Fruit fly (Drosophila melanogaster) whole organism, embryonic: ENCODE results near the gene spirit.

ENCODE experiments used
- Asciz ChIP-seq: fragments of 200-800 bp; sonication (Bioruptor generic); optimal IDR thresholded peaks from 2 replicates; lab custom pipeline; 2017; ENCODE audit warnings: missing biosample characterization, mild to moderate bottlenecking, missing genetic modification characterization, missing genetic modification reagents
- CG10147 ChIP-seq: fragments of 200-800 bp; sonication (Bioruptor generic); optimal IDR thresholded peaks from 2 replicates; lab custom pipeline; 2019; ENCODE audit warnings: missing biosample characterization, mild to moderate bottlenecking, missing genetic modification characterization, moderate library complexity
- CG10209 ChIP-seq: fragments of 200-800 bp; sonication (Bioruptor generic); optimal IDR thresholded peaks from 3 replicates; lab custom pipeline; 2017; ENCODE audit warnings: missing biosample characterization, mild to moderate bottlenecking, missing genetic modification characterization, missing genetic modification reagents
- CG10274 ChIP-seq: fragments of 200-800 bp; sonication (Bioruptor generic); optimal IDR thresholded peaks from 3 replicates; lab custom pipeline; 2017; ENCODE audit warnings: missing biosample characterization, mild to moderate bottlenecking, missing genetic modification characterization
- CG12219 ChIP-seq: fragments of 200-800 bp; sonication (Bioruptor generic); optimal IDR thresholded peaks from 3 replicates; lab custom pipeline; 2018; ENCODE audit warnings: missing biosample characterization, mild to moderate bottlenecking, missing genetic modification characterization
- CG13287 ChIP-seq: fragments of 200-800 bp; sonication (Bioruptor generic); IDR thresholded peaks from 2 replicates; pipeline ENCODE4 v1.3.6; 2022; ENCODE audit warnings: missing biosample characterization, missing genetic modification characterization; ENCODE audit not compliant: partially characterized antibody
- CG13424 ChIP-seq: fragments of 200-800 bp; sonication (Bioruptor generic); optimal IDR thresholded peaks from 2 replicates; lab custom pipeline; 2019; ENCODE audit warnings: missing biosample characterization, mild to moderate bottlenecking, missing genetic modification characterization, moderate library complexity
- CG14014 ChIP-seq: fragments of 200-800 bp; sonication (Bioruptor generic); IDR thresholded peaks from 2 replicates; pipeline ENCODE4 v1.3.6; 2022; ENCODE audit warnings: missing biosample characterization, missing genetic modification characterization
- CG16863 ChIP-seq: fragments of 200-800 bp; sonication (Bioruptor generic); optimal IDR thresholded peaks from 3 replicates; lab custom pipeline; 2016; ENCODE audit warnings: missing biosample characterization, missing genetic modification characterization
- CG17186 ChIP-seq: fragments of 200-800 bp; sonication (Bioruptor generic); optimal IDR thresholded peaks from 3 replicates; lab custom pipeline; 2017; ENCODE audit warnings: missing biosample characterization, missing genetic modification reagents, missing genetic modification characterization
- CG1832 ChIP-seq: fragments of 200-800 bp; sonication (Bioruptor generic); optimal IDR thresholded peaks from 2 replicates; lab custom pipeline; 2017; ENCODE audit warnings: missing biosample characterization, mild to moderate bottlenecking, missing genetic modification characterization, inconsistent platforms
- CG18599 ChIP-seq: fragments of 200-800 bp; sonication (Bioruptor generic); optimal IDR thresholded peaks from 3 replicates; lab custom pipeline; 2017; ENCODE audit warnings: missing biosample characterization, missing genetic modification characterization, mild to moderate bottlenecking, moderate library complexity, missing genetic modification reagents
- CG2202 ChIP-seq: fragments of 200-800 bp; sonication (Bioruptor generic); optimal IDR thresholded peaks from 2 replicates; lab custom pipeline; 2018; ENCODE audit warnings: missing biosample characterization, mild to moderate bottlenecking, missing genetic modification characterization
- CG2678 ChIP-seq: fragments of 200-800 bp; sonication (Bioruptor generic); optimal IDR thresholded peaks from 3 replicates; lab custom pipeline; 2019; ENCODE audit warnings: missing biosample characterization, mild to moderate bottlenecking, missing genetic modification characterization, moderate library complexity
- CG30020 ChIP-seq: fragments of 200-800 bp; optimal IDR thresholded peaks from 2 replicates; lab custom pipeline; 2019; ENCODE audit warnings: missing biosample characterization, mild to moderate bottlenecking, missing genetic modification characterization, moderate library complexity
- CG4360 ChIP-seq: fragments of 200-800 bp; sonication (Bioruptor generic); IDR thresholded peaks from 2 replicates; pipeline ENCODE4 v1.3.6; 2022; ENCODE audit warnings: missing biosample characterization, missing genetic modification characterization
- CG4424 ChIP-seq: fragments of 200-800 bp; sonication (Bioruptor generic); optimal IDR thresholded peaks from 3 replicates; lab custom pipeline; 2016; ENCODE audit warnings: missing biosample characterization, missing genetic modification characterization
- CG7372 ChIP-seq: fragments of 200-800 bp; sonication (Bioruptor generic); IDR thresholded peaks from 2 replicates; pipeline ENCODE4 v1.3.6; 2022; ENCODE audit warnings: missing biosample characterization, missing genetic modification characterization
- CG7556 ChIP-seq: fragments of 200-800 bp; sonication (Bioruptor generic); optimal IDR thresholded peaks from 2 replicates; lab custom pipeline; 2017; ENCODE audit warnings: missing biosample characterization, mild to moderate bottlenecking, missing genetic modification characterization
- CG7987 ChIP-seq: fragments of 200-800 bp; sonication (Bioruptor generic); optimal IDR thresholded peaks from 2 replicates; lab custom pipeline; 2018; ENCODE audit warnings: missing biosample characterization, mild to moderate bottlenecking, missing genetic modification characterization, moderate library complexity
- CG8924 ChIP-seq: fragments of 200-800 bp; optimal IDR thresholded peaks from 3 replicates; lab custom pipeline; 2019; ENCODE audit warnings: missing biosample characterization, mild to moderate bottlenecking, missing genetic modification characterization, moderate library complexity
- CG9609 ChIP-seq: fragments of 200-800 bp; sonication (Bioruptor generic); optimal IDR thresholded peaks from 3 replicates; lab custom pipeline; 2016; ENCODE audit warnings: missing biosample characterization, missing genetic modification characterization
- CG9797 ChIP-seq: fragments of 200-800 bp; sonication (Bioruptor generic); optimal IDR thresholded peaks from 3 replicates; lab custom pipeline; 2018; ENCODE audit warnings: missing biosample characterization, mild to moderate bottlenecking, missing genetic modification characterization
- D ChIP-seq, 2 experiments: fragments of 200-800 bp in 1 of 2; fragments of >200 bp in 1 of 2; sonication (Bioruptor generic) in 1 of 2; optimal IDR thresholded peaks; 2 replicates in 1 of 2; 3 replicates in 1 of 2; lab custom pipeline; 2017; ENCODE audit warnings: mild to moderate bottlenecking in 1 of 2, missing biosample characterization in 1 of 2, missing genetic modification characterization in 1 of 2, missing genetic modification reagents in 1 of 2
- Deaf1 ChIP-seq: fragments of 200-800 bp; optimal IDR thresholded peaks from 3 replicates; lab custom pipeline; 2019; ENCODE audit warnings: missing biosample characterization, mild to moderate bottlenecking, missing genetic modification characterization, moderate library complexity
- Fer1 ChIP-seq: fragments of 200-800 bp; sonication (Bioruptor generic); optimal IDR thresholded peaks from 2 replicates; lab custom pipeline; 2017; ENCODE audit warnings: missing biosample characterization, mild to moderate bottlenecking, missing genetic modification characterization
- GATAe ChIP-seq: fragments of 200-800 bp; sonication (Bioruptor generic); conservative IDR thresholded peaks from 2 replicates; pipeline ENCODE4 v1.3.6; 2022; ENCODE audit warnings: missing biosample characterization, missing genetic modification characterization
- HmgZ ChIP-seq: fragments of 200-800 bp; sonication (Bioruptor generic); optimal IDR thresholded peaks from 2 replicates; lab custom pipeline; 2018; ENCODE audit warnings: missing biosample characterization, mild to moderate bottlenecking, missing genetic modification characterization
- Nf-YC ChIP-seq: fragments of 200-800 bp; optimal IDR thresholded peaks from 3 replicates; lab custom pipeline; 2019; ENCODE audit warnings: missing biosample characterization, mild to moderate bottlenecking, missing genetic modification characterization, moderate library complexity
- Oli ChIP-seq: fragments of 200-800 bp; sonication (Bioruptor generic); optimal IDR thresholded peaks from 2 replicates; lab custom pipeline; 2018; ENCODE audit warnings: missing biosample characterization, mild to moderate bottlenecking, missing genetic modification characterization, moderate library complexity
- Sin3A ChIP-seq: fragments of >200 bp; optimal IDR thresholded peaks from 2 replicates; lab custom pipeline; 2018
- Sry-δ ChIP-seq: fragments of 200-800 bp; sonication (Bioruptor generic); optimal IDR thresholded peaks from 2 replicates; lab custom pipeline; 2016; ENCODE audit warnings: missing biosample characterization, missing genetic modification characterization
- al ChIP-seq: fragments of 200-800 bp; sonication (Bioruptor generic); IDR thresholded peaks from 2 replicates; pipeline ENCODE4 v1.3.6; 2022; ENCODE audit warnings: missing biosample characterization, missing genetic modification characterization
- croc ChIP-seq: fragments of 200-800 bp; sonication (Bioruptor generic); conservative IDR thresholded peaks from 3 replicates; pipeline ENCODE4 v1.3.6; 2022; ENCODE audit warnings: missing biosample characterization, missing genetic modification characterization
- da ChIP-seq: fragments of 200-800 bp; sonication (Bioruptor generic); optimal IDR thresholded peaks from 2 replicates; lab custom pipeline; 2016; ENCODE audit warnings: missing biosample characterization, missing genetic modification characterization
- dan ChIP-seq: fragments of 200-800 bp; sonication (Bioruptor generic); IDR thresholded peaks from 2 replicates; pipeline ENCODE4 v1.3.6; 2022; ENCODE audit warnings: missing biosample characterization, missing genetic modification characterization
- gce ChIP-seq: fragments of 200-800 bp; sonication (Bioruptor generic); IDR thresholded peaks from 3 replicates; pipeline ENCODE4 v1.3.6; 2022; ENCODE audit warnings: missing biosample characterization, missing genetic modification characterization
- hb ChIP-seq: fragments of 200-800 bp; sonication (Bioruptor generic); IDR thresholded peaks from 3 replicates; pipeline ENCODE4 v1.3.6; 2022; ENCODE audit warnings: missing biosample characterization, missing genetic modification characterization; ENCODE audit not compliant: partially characterized antibody
- inv ChIP-seq: fragments of 200-800 bp; sonication (Bioruptor generic); IDR thresholded peaks from 2 replicates; pipeline ENCODE4 v1.3.6; 2022; ENCODE audit warnings: missing biosample characterization, missing genetic modification characterization; ENCODE audit not compliant: partially characterized antibody
- jing ChIP-seq: fragments of 200-800 bp; sonication (Bioruptor generic); optimal IDR thresholded peaks from 2 replicates; lab custom pipeline; 2018; ENCODE audit warnings: missing biosample characterization, mild to moderate bottlenecking, missing genetic modification characterization
- lola ChIP-seq, 3 experiments: fragments of >200 bp in 2 of 3; fragments of 200-800 bp in 1 of 3; sonication (Bioruptor generic) in 1 of 3; optimal IDR thresholded peaks; 2 replicates each; lab custom pipeline; 2017 to 2019; ENCODE audit warnings: missing biosample characterization in 3 of 3, missing genetic modification characterization in 3 of 3, mild to moderate bottlenecking in 1 of 3, moderate library complexity in 1 of 3
- pan ChIP-seq, 4 experiments: fragments of >200 bp in 3 of 4; fragments of 200-800 bp in 1 of 4; sonication (Bioruptor generic) in 1 of 4; optimal IDR thresholded peaks in 3 of 4; IDR thresholded peaks in 1 of 4; 2 replicates each; pipeline versions ENCODE4 v1.3.6 to Lab custom; 2017 to 2022; ENCODE audit warnings: missing biosample characterization in 2 of 4, missing genetic modification characterization in 2 of 4, mixed read lengths in 1 of 4
- pfk ChIP-seq: fragments of 200-800 bp; sonication (Bioruptor generic); optimal IDR thresholded peaks from 2 replicates; lab custom pipeline; 2018; ENCODE audit warnings: missing biosample characterization, mild to moderate bottlenecking, missing genetic modification characterization, moderate library complexity
- psq ChIP-seq: fragments of 200-800 bp; sonication (Bioruptor generic); optimal IDR thresholded peaks from 2 replicates; lab custom pipeline; 2017; ENCODE audit warnings: missing biosample characterization, missing genetic modification characterization
- pum ChIP-seq: fragments of 200-800 bp; sonication (Bioruptor generic); optimal IDR thresholded peaks from 2 replicates; lab custom pipeline; 2016; ENCODE audit warnings: missing biosample characterization, missing genetic modification characterization
- sc ChIP-seq, 3 experiments: fragments of >200 bp in 2 of 3; fragments of 200-800 bp in 1 of 3; sonication (Bioruptor generic) in 1 of 3; optimal IDR thresholded peaks; 2 replicates in 2 of 3; 3 replicates in 1 of 3; lab custom pipeline; 2017; ENCODE audit warnings: mild to moderate bottlenecking in 1 of 3, missing biosample characterization in 1 of 3, missing genetic modification characterization in 1 of 3, missing genetic modification reagents in 1 of 3
- tll ChIP-seq, 2 experiments: fragments of 200-800 bp in 1 of 2; fragments of >200 bp in 1 of 2; sonication (Bioruptor generic) in 1 of 2; optimal IDR thresholded peaks; 2 replicates each; lab custom pipeline; 2017 to 2019; ENCODE audit warnings: missing biosample characterization in 2 of 2, missing genetic modification characterization in 2 of 2, mild to moderate bottlenecking in 1 of 2, moderate library complexity in 1 of 2
- z ChIP-seq: fragments of 200-800 bp; sonication (Bioruptor generic); IDR thresholded peaks from 3 replicates; pipeline ENCODE4 v1.3.6; 2022; ENCODE audit warnings: missing biosample characterization, missing genetic modification characterization

spirit gene

DNA sequence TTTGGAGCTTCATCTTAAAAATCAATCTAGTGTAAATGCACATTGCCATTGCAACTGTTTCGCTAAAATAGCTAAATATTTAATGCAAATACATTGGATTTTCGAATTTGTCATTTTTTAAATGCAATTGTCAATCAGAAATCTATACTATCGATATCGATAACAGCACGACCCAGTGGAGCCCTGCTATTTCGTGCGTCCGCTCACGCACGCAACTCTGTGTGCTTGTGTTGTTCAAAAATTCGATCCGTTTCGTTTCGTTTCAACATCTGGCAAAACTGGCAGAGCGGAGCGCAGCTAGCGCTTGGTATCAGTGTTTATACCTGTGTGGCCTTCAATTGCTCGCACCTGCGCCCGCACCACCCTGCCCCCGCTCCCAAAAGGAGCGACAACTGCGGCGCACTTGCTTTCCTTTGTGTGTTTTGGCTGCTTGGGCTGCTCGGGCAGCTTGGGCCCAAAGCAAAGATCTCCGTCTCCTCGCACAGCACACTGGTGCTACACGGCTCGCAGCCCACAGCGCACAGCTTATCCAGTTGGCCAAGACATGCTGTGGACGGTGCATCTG, 15.3 kb upstream of the spirit start, which contains the start of gene CG12081 (continued):
- no peak for TF ChIP-seq sc (optimal IDR thresholded peaks at IDR 0.05; lab: Kevin White, UChicago)
- no peak for TF ChIP-seq sc (GFP tag; optimal IDR thresholded peaks at IDR 0.05; lab: Kevin White, UChicago)
- TF ChIP-seq Oli (tag; lab: Kevin White, UChicago): no peak
- no peak for TF ChIP-seq z (GFP tag; lab: Robert Waterston, UW)
- TF ChIP-seq jing (GFP tag; lab: Kevin White, UChicago): no peak
- no peak for TF ChIP-seq Asciz (GFP tag; lab: Kevin White, UChicago)
- TF ChIP-seq CG17186 (GFP tag; lab: Kevin White, UChicago): peak; percentile 65
- no peak for TF ChIP-seq CG7556 (GFP tag; lab: Kevin White, UChicago)
- TF ChIP-seq CG10274 (GFP tag; lab: Kevin White, UChicago): no peak
- TF ChIP-seq CG2202 (tag; lab: Kevin White, UChicago): no peak
- TF ChIP-seq CG4360: no peak
- peak; percentile 91 for TF ChIP-seq CG30020 (tag; lab: Kevin White, UChicago)
- TF ChIP-seq gce (GFP tag; lab: Robert Waterston, UW): no peak
- TF ChIP-seq croc (GFP tag; lab: Robert Waterston, UW): no peak
- no peak for TF ChIP-seq CG12219 (GFP tag; lab: Kevin White, UChicago)
- no peak for TF ChIP-seq CG10209 (GFP tag; lab: Kevin White, UChicago)
- TF ChIP-seq tll (GFP tag; optimal IDR thresholded peaks at IDR 0.05; lab: Kevin White, UChicago): no peak
- TF ChIP-seq CG7372 (GFP tag; lab: Robert Waterston, UW): no peak
- no peak for TF ChIP-seq lola (GFP tag; optimal IDR thresholded peaks at IDR 0.05; lab: Kevin White, UChicago)
- no peak for TF ChIP-seq CG9609 (GFP tag; lab: Kevin White, UChicago)
- peak; percentile 15 for TF ChIP-seq Nf-YC (tag; lab: Kevin White, UChicago)
- no peak for TF ChIP-seq al (GFP tag; lab: Robert Waterston, UW)
- TF ChIP-seq pan (optimal IDR thresholded peaks at IDR 0.05; lab: Kevin White, UChicago): no peak
- no peak for TF ChIP-seq pan (GFP tag; optimal IDR thresholded peaks at IDR 0.05 in 1 of 2, IDR thresholded peaks at IDR 0.05 in 1 of 2)
- peak; percentile 82 for TF ChIP-seq Sry-δ (GFP tag; lab: Kevin White, UChicago)
- no peak for TF ChIP-seq CG8924 (tag; lab: Kevin White, UChicago)
- peak; percentile 92 for TF ChIP-seq CG13287
- peak; percentile 96 for TF ChIP-seq pfk (GFP tag; lab: Kevin White, UChicago)
- TF ChIP-seq CG14014 (GFP tag; lab: Robert Waterston, UW): no peak
- no peak for TF ChIP-seq dan (GFP tag; lab: Robert Waterston, UW)
- TF ChIP-seq CG4424: no peak
- TF ChIP-seq CG7987 (GFP tag; lab: Kevin White, UChicago): no peak
- TF ChIP-seq da (GFP tag; lab: Kevin White, UChicago): no peak
- no peak for TF ChIP-seq D (optimal IDR thresholded peaks at IDR 0.05; lab: Kevin White, UChicago)
- TF ChIP-seq D (GFP tag; optimal IDR thresholded peaks at IDR 0.05; lab: Kevin White, UChicago): no peak
- peak; percentile 74 for TF ChIP-seq HmgZ
- peak; percentile 85 for TF ChIP-seq hb (GFP tag; lab: Robert Waterston, UW)
- no peak for TF ChIP-seq CG2678 (tag; lab: Kevin White, UChicago)
- TF ChIP-seq CG1832 (GFP tag; lab: Kevin White, UChicago): no peak
- no peak for TF ChIP-seq CG10147
- TF ChIP-seq CG16863 (GFP tag; lab: Kevin White, UChicago): no peak
- no peak for TF ChIP-seq CG13424
- TF ChIP-seq pum (GFP tag; lab: Kevin White, UChicago): no peak
- TF ChIP-seq Fer1 (GFP tag; lab: Kevin White, UChicago): peak; percentile 15
- peak; percentile 85 for TF ChIP-seq inv (GFP tag; lab: Robert Waterston, UW)
- peak; percentile 30 for TF ChIP-seq Sin3A (lab: Kevin White, UChicago)
- no peak for TF ChIP-seq CG18599 (GFP tag; lab: Kevin White, UChicago)
- no peak for TF ChIP-seq psq (GFP tag; lab: Kevin White, UChicago)
- no peak for TF ChIP-seq GATAe
- TF ChIP-seq CG9797 (GFP tag; lab: Kevin White, UChicago): no peak
- TF ChIP-seq Deaf1: no peak
